Worm (Caenorhabditis elegans): ENCODE results near the gene trcs-2.

- no peak for TF ChIP-seq nhr-12 (tag; optimal IDR thresholded peaks at IDR 0.05)
- no peak for TF ChIP-seq mab-5 (tag; optimal IDR thresholded peaks at IDR 0.05)
Observed at ce11 chrII:8721955-8722524, at the start of gene trcs-2.
